Worm (Caenorhabditis elegans) whole organism, L3 larva: Measurements from ENCODE around the gene F01G10.4.

Experiments
- aly-2 ChIP-seq: fragments of 150-350 bp; optimal IDR thresholded peaks from 2 replicates; lab custom pipeline; 2014; ENCODE audit warnings: missing biosample characterization, missing genetic modification characterization
- ama-1 ChIP-seq: fragments of 150-350 bp; optimal IDR thresholded peaks from 2 replicates; lab custom pipeline; 2018
- ceh-9 ChIP-seq: sonication (generic microtip); optimal IDR thresholded peaks from 2 replicates; lab custom pipeline; 2018; ENCODE audit warnings: missing biosample characterization, missing genetic modification characterization
- elt-3 ChIP-seq, 3 experiments: fragments of 150-350 bp in 1 of 3; sonication (generic microtip) in 2 of 3; optimal IDR thresholded peaks; 2 replicates in 2 of 3; 4 replicates in 1 of 3; lab custom pipeline; 2014 to 2017; ENCODE audit warnings: missing biosample characterization in 3 of 3, missing genetic modification characterization in 3 of 3
- fkh-10 ChIP-seq: sonication (generic microtip); optimal IDR thresholded peaks from 2 replicates; lab custom pipeline; 2017; ENCODE audit warnings: missing biosample characterization, missing genetic modification reagents, missing genetic modification characterization
- fos-1 ChIP-seq: fragments of 150-350 bp; optimal IDR thresholded peaks from 2 replicates; lab custom pipeline; 2014; ENCODE audit warnings: missing biosample characterization, missing genetic modification characterization
- nhr-12 ChIP-seq: fragments of 150-350 bp; optimal IDR thresholded peaks from 2 replicates; lab custom pipeline; 2014; ENCODE audit warnings: missing biosample characterization, missing genetic modification characterization
- nhr-237 ChIP-seq: fragments of 150-350 bp; optimal IDR thresholded peaks from 2 replicates; lab custom pipeline; 2014; ENCODE audit warnings: missing biosample characterization, missing genetic modification characterization
- unc-39 ChIP-seq: sonication (generic microtip); optimal IDR thresholded peaks from 4 replicates; lab custom pipeline; 2017; ENCODE audit warnings: missing biosample characterization, missing genetic modification characterization
- unc-62 ChIP-seq: fragments of 150-350 bp; sonication (generic microtip); optimal IDR thresholded peaks from 4 replicates; lab custom pipeline; 2014; ENCODE audit warnings: missing biosample characterization, missing genetic modification reagents, missing genetic modification characterization

ce11 chrIV:10216078-10216477 lies 16.3 kb downstream of the F01G10.4 start, which contains the start of gene col-124:
- TF ChIP-seq nhr-237 (no peak), fos-1 (tag; lab: Kevin White, UChicago) (no peak), unc-39 (no peak), aly-2 (tag; lab: Kevin White, UChicago) (no peak), ama-1 (no peak), unc-62 (GFP tag; lab: Kevin White, UChicago) (no peak), ceh-9 (no peak), elt-3 (tag; optimal IDR thresholded peaks at IDR 0.05; lab: Kevin White, UChicago) (no peak), fkh-10 (GFP tag; lab: Kevin White, UChicago) (no peak), nhr-12 (tag; lab: Kevin White, UChicago) (no peak)
